Fruit fly (Drosophila melanogaster) whole organism, embryonic: Measurements from ENCODE around the gene CG13114.

Experiments used
- Asciz ChIP-seq: fragments of 200-800 bp; sonication (Bioruptor generic); optimal IDR thresholded peaks from 2 replicates; lab custom pipeline; 2017; ENCODE audit warnings: missing biosample characterization, mild to moderate bottlenecking, missing genetic modification characterization, missing genetic modification reagents
- B-H2 ChIP-seq: fragments of 200-800 bp; sonication (Bioruptor generic); optimal IDR thresholded peaks from 2 replicates; lab custom pipeline; 2018; ENCODE audit warnings: missing biosample characterization, mild to moderate bottlenecking, missing genetic modification characterization
- CG1024 ChIP-seq: fragments of 200-800 bp; sonication (Bioruptor generic); IDR thresholded peaks from 2 replicates; pipeline ENCODE4 v1.3.6; 2022; ENCODE audit warnings: missing biosample characterization, missing genetic modification characterization
- CG10543 ChIP-seq: fragments of 200-800 bp; sonication (Bioruptor generic); optimal IDR thresholded peaks from 3 replicates; lab custom pipeline; 2017; ENCODE audit warnings: missing biosample characterization, mild to moderate bottlenecking, missing genetic modification characterization, moderate library complexity
- CG11696 ChIP-seq: fragments of 200-800 bp; sonication (Bioruptor generic); IDR thresholded peaks from 2 replicates; pipeline ENCODE4 v1.3.6; 2022; ENCODE audit warnings: missing biosample characterization, missing genetic modification characterization
- CG12769 ChIP-seq: fragments of 200-800 bp; sonication (Bioruptor generic); optimal IDR thresholded peaks from 2 replicates; lab custom pipeline; 2019; ENCODE audit warnings: missing biosample characterization, mild to moderate bottlenecking, missing genetic modification characterization, moderate library complexity
- CG13775 ChIP-seq: fragments of 200-800 bp; sonication (Bioruptor generic); optimal IDR thresholded peaks from 3 replicates; lab custom pipeline; 2017; ENCODE audit warnings: missing biosample characterization, mild to moderate bottlenecking, missing genetic modification characterization
- CG14014 ChIP-seq: fragments of 200-800 bp; sonication (Bioruptor generic); IDR thresholded peaks from 2 replicates; pipeline ENCODE4 v1.3.6; 2022; ENCODE audit warnings: missing biosample characterization, missing genetic modification characterization
- CG17912 ChIP-seq: fragments of 200-800 bp; sonication (Bioruptor generic); optimal IDR thresholded peaks from 2 replicates; lab custom pipeline; 2018; ENCODE audit warnings: missing biosample characterization, mild to moderate bottlenecking, missing genetic modification characterization
- CG1832 ChIP-seq: fragments of 200-800 bp; sonication (Bioruptor generic); optimal IDR thresholded peaks from 2 replicates; lab custom pipeline; 2017; ENCODE audit warnings: missing biosample characterization, mild to moderate bottlenecking, missing genetic modification characterization, inconsistent platforms
- CG18476 ChIP-seq: fragments of 200-800 bp; sonication (Bioruptor generic); optimal IDR thresholded peaks from 2 replicates; lab custom pipeline; 2016; ENCODE audit warnings: missing biosample characterization, mild to moderate bottlenecking, missing genetic modification characterization
- CG2875 ChIP-seq: fragments of 200-800 bp; sonication (Bioruptor generic); optimal IDR thresholded peaks from 2 replicates; lab custom pipeline; 2017; ENCODE audit warnings: missing biosample characterization, mild to moderate bottlenecking, missing genetic modification characterization, missing genetic modification reagents
- CG30020 ChIP-seq: fragments of 200-800 bp; optimal IDR thresholded peaks from 2 replicates; lab custom pipeline; 2019; ENCODE audit warnings: missing biosample characterization, mild to moderate bottlenecking, missing genetic modification characterization, moderate library complexity
- CG30431 ChIP-seq: fragments of 200-800 bp; sonication (Bioruptor generic); optimal IDR thresholded peaks from 2 replicates; lab custom pipeline; 2017; ENCODE audit warnings: missing biosample characterization, missing genetic modification characterization
- CG31388 ChIP-seq: fragments of 200-800 bp; sonication (Bioruptor generic); optimal IDR thresholded peaks from 2 replicates; lab custom pipeline; 2016; ENCODE audit warnings: missing biosample characterization, missing genetic modification characterization
- CG3838 ChIP-seq: fragments of 200-800 bp; sonication (Bioruptor generic); optimal IDR thresholded peaks from 3 replicates; lab custom pipeline; 2016; ENCODE audit warnings: missing biosample characterization, missing genetic modification characterization
- CG6272 ChIP-seq: fragments of 200-800 bp; sonication (Bioruptor generic); IDR thresholded peaks from 2 replicates; pipeline ENCODE4 v1.3.6; 2022; ENCODE audit warnings: missing biosample characterization, missing genetic modification characterization
- CG8359 ChIP-seq: fragments of 200-800 bp; sonication (Bioruptor generic); optimal IDR thresholded peaks from 2 replicates; lab custom pipeline; 2017; ENCODE audit warnings: missing biosample characterization, mild to moderate bottlenecking, missing genetic modification characterization, borderline replicate concordance
- CG9727 ChIP-seq: fragments of 200-800 bp; sonication (Bioruptor generic); optimal IDR thresholded peaks from 3 replicates; lab custom pipeline; 2017; ENCODE audit warnings: missing biosample characterization, mild to moderate bottlenecking, missing genetic modification characterization
- CkIIα-i1 ChIP-seq: fragments of 200-800 bp; sonication (Bioruptor generic); IDR thresholded peaks from 2 replicates; pipeline ENCODE4 v1.3.6; 2022; ENCODE audit warnings: missing biosample characterization, missing genetic modification characterization
- D ChIP-seq, 2 experiments: fragments of 200-800 bp in 1 of 2; fragments of >200 bp in 1 of 2; sonication (Bioruptor generic) in 1 of 2; optimal IDR thresholded peaks; 2 replicates in 1 of 2; 3 replicates in 1 of 2; lab custom pipeline; 2017; ENCODE audit warnings: mild to moderate bottlenecking in 1 of 2, missing biosample characterization in 1 of 2, missing genetic modification characterization in 1 of 2, missing genetic modification reagents in 1 of 2
- Dbx ChIP-seq: fragments of 200-800 bp; sonication (Bioruptor generic); IDR thresholded peaks from 3 replicates; pipeline ENCODE4 v1.3.6; 2022; ENCODE audit warnings: missing biosample characterization, missing genetic modification characterization
- GATAe ChIP-seq: fragments of 200-800 bp; sonication (Bioruptor generic); conservative IDR thresholded peaks from 2 replicates; pipeline ENCODE4 v1.3.6; 2022; ENCODE audit warnings: missing biosample characterization, missing genetic modification characterization
- Mrtf ChIP-seq: fragments of 200-800 bp; sonication (Bioruptor generic); IDR thresholded peaks from 3 replicates; pipeline ENCODE4 v1.3.6; 2022; ENCODE audit warnings: missing biosample characterization, missing genetic modification characterization
- NFAT ChIP-seq: fragments of 200-800 bp; sonication (Bioruptor generic); IDR thresholded peaks from 2 replicates; pipeline ENCODE4 v1.3.6; 2022; ENCODE audit warnings: missing biosample characterization, missing genetic modification characterization
- Oli ChIP-seq: fragments of 200-800 bp; sonication (Bioruptor generic); optimal IDR thresholded peaks from 2 replicates; lab custom pipeline; 2018; ENCODE audit warnings: missing biosample characterization, mild to moderate bottlenecking, missing genetic modification characterization, moderate library complexity
- Side ChIP-seq: fragments of 200-800 bp; sonication (Bioruptor generic); optimal IDR thresholded peaks from 2 replicates; lab custom pipeline; 2016; ENCODE audit warnings: missing biosample characterization, missing genetic modification characterization
- Usf ChIP-seq: fragments of 200-800 bp; sonication (Bioruptor generic); optimal IDR thresholded peaks from 2 replicates; lab custom pipeline; 2017; ENCODE audit warnings: missing genotype, missing biosample characterization, missing genetic modification characterization
- ara ChIP-seq: fragments of 200-800 bp; sonication (Bioruptor generic); IDR thresholded peaks from 2 replicates; pipeline ENCODE4 v1.3.6; 2022; ENCODE audit warnings: missing biosample characterization, missing genetic modification characterization
- ase ChIP-seq: fragments of 200-800 bp; sonication (Bioruptor generic); IDR thresholded peaks from 3 replicates; pipeline ENCODE4 v1.3.6; 2022; ENCODE audit warnings: missing biosample characterization, missing genetic modification characterization
- az2 ChIP-seq: fragments of 200-800 bp; sonication (Bioruptor generic); optimal IDR thresholded peaks from 3 replicates; lab custom pipeline; 2016; ENCODE audit warnings: missing biosample characterization, missing genetic modification characterization
- bigmax ChIP-seq: fragments of 200-800 bp; sonication (Bioruptor generic); optimal IDR thresholded peaks from 2 replicates; lab custom pipeline; 2018; ENCODE audit warnings: missing biosample characterization, mild to moderate bottlenecking, missing genetic modification characterization
- br ChIP-seq: fragments of >200 bp; optimal IDR thresholded peaks from 2 replicates; lab custom pipeline; 2017
- cad ChIP-seq: fragments of >200 bp; optimal IDR thresholded peaks from 2 replicates; lab custom pipeline; 2017; ENCODE audit warnings: missing biosample characterization, missing genetic modification characterization
- chm ChIP-seq: fragments of 200-800 bp; sonication (Bioruptor generic); IDR thresholded peaks from 2 replicates; pipeline ENCODE4 v1.3.6; 2022; ENCODE audit warnings: missing biosample characterization, missing genetic modification characterization
- dmrt11E ChIP-seq: fragments of 200-800 bp; sonication (Bioruptor generic); optimal IDR thresholded peaks from 3 replicates; lab custom pipeline; 2018; ENCODE audit warnings: missing biosample characterization, mild to moderate bottlenecking, missing genetic modification characterization, moderate library complexity
- dmrt99B ChIP-seq: fragments of 200-800 bp; sonication (Bioruptor generic); optimal IDR thresholded peaks from 2 replicates; lab custom pipeline; 2018; ENCODE audit warnings: missing biosample characterization, mild to moderate bottlenecking, missing genetic modification characterization, moderate library complexity
- dysf ChIP-seq: fragments of 200-800 bp; sonication (Bioruptor generic); IDR thresholded peaks from 3 replicates; pipeline ENCODE4 v1.3.6; 2022; ENCODE audit warnings: missing biosample characterization, missing genetic modification characterization
- fd64A ChIP-seq: fragments of 200-800 bp; sonication (Bioruptor generic); optimal IDR thresholded peaks from 3 replicates; lab custom pipeline; 2018; ENCODE audit warnings: missing biosample characterization, mild to moderate bottlenecking, missing genetic modification characterization
- hb ChIP-seq: fragments of 200-800 bp; sonication (Bioruptor generic); IDR thresholded peaks from 3 replicates; pipeline ENCODE4 v1.3.6; 2022; ENCODE audit warnings: missing biosample characterization, missing genetic modification characterization; ENCODE audit not compliant: partially characterized antibody
- hkb ChIP-seq, 2 experiments: fragments of 200-800 bp in 1 of 2; fragments of >200 bp in 1 of 2; sonication (Bioruptor generic) in 1 of 2; IDR thresholded peaks in 1 of 2; optimal IDR thresholded peaks in 1 of 2; 2 replicates each; pipeline versions ENCODE4 v1.3.6 to Lab custom; 2017 to 2022; ENCODE audit warnings: missing biosample characterization in 1 of 2, missing genetic modification characterization in 1 of 2
- jumu ChIP-seq: fragments of 200-800 bp; sonication (Bioruptor generic); optimal IDR thresholded peaks from 3 replicates; lab custom pipeline; 2016; ENCODE audit warnings: missing biosample characterization, missing genetic modification characterization
- luna ChIP-seq: fragments of 200-800 bp; sonication (Bioruptor generic); optimal IDR thresholded peaks from 2 replicates; lab custom pipeline; 2016; ENCODE audit warnings: missing biosample characterization, missing genetic modification characterization
- maf-S ChIP-seq: fragments of 200-800 bp; sonication (Bioruptor generic); optimal IDR thresholded peaks from 2 replicates; lab custom pipeline; 2016; ENCODE audit warnings: missing biosample characterization, missing genetic modification characterization
- sisA ChIP-seq: fragments of 200-800 bp; sonication (Bioruptor generic); IDR thresholded peaks from 2 replicates; pipeline ENCODE4 v1.3.6; 2022; ENCODE audit warnings: missing biosample characterization, missing genetic modification characterization
- unpg ChIP-seq: fragments of 200-800 bp; sonication (Bioruptor generic); optimal IDR thresholded peaks from 3 replicates; lab custom pipeline; 2018; ENCODE audit warnings: missing biosample characterization, mild to moderate bottlenecking, missing genetic modification characterization, moderate library complexity
- vfl ChIP-seq: fragments of 200-800 bp; sonication (Bioruptor generic); optimal IDR thresholded peaks from 2 replicates; lab custom pipeline; 2016; ENCODE audit warnings: missing biosample characterization, missing genetic modification characterization
- zf30C ChIP-seq: fragments of 200-800 bp; sonication (Bioruptor generic); optimal IDR thresholded peaks from 3 replicates; lab custom pipeline; 2018; ENCODE audit warnings: missing biosample characterization, mild to moderate bottlenecking, missing genetic modification characterization

CG13114 gene

DNA sequence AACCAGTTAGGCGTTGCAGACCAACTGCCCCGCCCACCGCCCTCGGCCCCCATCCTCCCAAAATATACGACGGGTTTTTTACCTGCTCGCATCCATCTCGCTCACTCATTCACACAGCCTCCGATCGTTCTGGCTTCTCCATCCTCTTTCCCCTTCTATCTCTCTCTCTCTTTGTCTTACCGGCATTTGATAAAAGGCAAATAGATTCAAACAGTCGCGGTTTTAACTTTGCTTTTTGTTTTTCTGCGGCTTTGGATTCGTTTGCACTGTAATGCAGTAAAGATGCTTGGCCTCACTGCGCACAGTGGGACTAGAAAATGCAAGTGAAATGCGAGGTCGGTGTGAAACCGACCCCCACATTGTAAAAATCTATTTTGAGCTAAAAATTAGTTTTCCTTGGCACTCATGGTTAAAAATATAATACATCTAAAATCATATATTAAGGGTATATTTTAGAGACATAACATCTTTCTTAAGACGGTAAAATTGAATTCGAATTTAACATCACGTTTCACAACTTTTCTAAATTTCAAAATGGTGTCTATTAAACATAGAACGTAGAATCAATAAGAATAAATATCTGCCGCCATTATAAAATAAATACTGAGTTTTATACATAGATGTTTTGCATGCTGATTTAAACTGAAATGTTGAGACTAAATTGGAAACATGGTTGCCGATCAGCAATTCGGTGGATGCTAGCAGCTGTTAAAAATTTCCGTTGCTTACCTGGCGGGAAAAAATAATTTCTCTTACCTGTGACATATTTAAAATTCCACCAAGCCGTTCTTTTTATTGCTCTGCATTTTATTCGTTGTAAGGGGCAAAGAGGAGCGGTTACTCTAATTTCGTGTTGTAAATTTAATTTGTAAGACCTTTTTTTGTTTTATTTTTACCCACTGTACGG lies 49.0 kb upstream of the CG13114 start (continued):
- TF ChIP-seq unpg (no peak), CG1832 (peak; percentile 83), jumu (GFP tag; lab: Kevin White, UChicago) (no peak), CG2875 (GFP tag; lab: Kevin White, UChicago) (no peak), CG1024 (peak; percentile 33; the same call in 1 of the 2 replicates), Oli (peak; percentile 21), CG11696 (GFP tag; lab: Robert Waterston, UW) (0 out of 2 replicates have a peak, but pooled peaks have one; percentile 27), CG31388 (GFP tag; lab: Kevin White, UChicago) (no peak), ase (GFP tag; lab: Robert Waterston, UW) (no peak), dysf (GFP tag; lab: Robert Waterston, UW) (no peak), vfl (GFP tag; lab: Kevin White, UChicago) (no peak), sisA (peak; percentile 25; the same call in 1 of the 2 replicates), CG30431 (GFP tag; lab: Kevin White, UChicago) (no peak), CG13775 (GFP tag; lab: Kevin White, UChicago) (peak; percentile 6), zf30C (GFP tag; lab: Kevin White, UChicago) (no peak), Mrtf (no peak), luna (GFP tag; lab: Kevin White, UChicago) (no peak), CG10543 (no peak), NFAT (GFP tag; lab: Robert Waterston, UW) (no peak), CG6272 (peak; percentile 16; the same call in 1 of the 2 replicates), CG17912 (GFP tag; lab: Kevin White, UChicago) (no peak), Side (no peak), CG18476 (peak; percentile 10), Dbx (GFP tag; lab: Robert Waterston, UW) (0 out of 3 replicates have a peak, but pooled peaks have one; percentile 36), fd64A (GFP tag; lab: Kevin White, UChicago) (no peak), bigmax (GFP tag; lab: Kevin White, UChicago) (no peak), ara (GFP tag; lab: Robert Waterston, UW) (no peak), maf-S (no peak), CG12769 (tag; lab: Kevin White, UChicago) (peak; percentile 39), CG3838 (no peak), D (optimal IDR thresholded peaks at IDR 0.05; lab: Kevin White, UChicago) (no peak), D (GFP tag; optimal IDR thresholded peaks at IDR 0.05; lab: Kevin White, UChicago) (no peak), CG8359 (GFP tag; lab: Kevin White, UChicago) (no peak), CG30020 (no peak), Asciz (GFP tag; lab: Kevin White, UChicago) (peak; percentile 28), B-H2 (GFP tag; lab: Kevin White, UChicago) (no peak), GATAe (no peak), dmrt11E (no peak), hkb (optimal IDR thresholded peaks at IDR 0.05; lab: Kevin White, UChicago) (no peak), hkb (GFP tag; IDR thresholded peaks at IDR 0.05; lab: Robert Waterston, UW) (no peak), cad (GFP tag; lab: Kevin White, UChicago) (peak; percentile 51), dmrt99B (tag; lab: Kevin White, UChicago) (peak; percentile 23), Usf (GFP tag; lab: Kevin White, UChicago) (no peak), hb (GFP tag; lab: Robert Waterston, UW) (no peak), chm (peak; percentile 51; the same call in 1 of the 2 replicates), az2 (GFP tag; lab: Kevin White, UChicago) (peak; percentile 28), CG14014 (GFP tag; lab: Robert Waterston, UW) (0 out of 2 replicates have a peak, but pooled peaks have one; percentile 8), CkIIα-i1 (GFP tag; lab: Robert Waterston, UW) (no peak), CG9727 (GFP tag; lab: Kevin White, UChicago) (peak; percentile 32), br (lab: Kevin White, UChicago) (no peak)
